Fruit fly (Drosophila melanogaster): ENCODE data around the gene Stt3A.

Stt3A gene

dm6 chrX:21044831-21045447 lies 8.8 kb downstream of the Stt3A start, which contains the start of gene Cbs (continued):
- TF ChIP-seq Xbp1 (GFP tag; optimal IDR thresholded peaks at IDR 0.05): peak; percentile 69
- TF ChIP-seq CG2678 (tag; optimal IDR thresholded peaks at IDR 0.05): peak; percentile 84
- TF ChIP-seq ci (GFP tag; IDR thresholded peaks at IDR 0.05): peak; percentile 83
- TF ChIP-seq Stat92E (GFP tag; optimal IDR thresholded peaks at IDR 0.05): no peak
- TF ChIP-seq CG2116 (GFP tag; optimal IDR thresholded peaks at IDR 0.05): peak; percentile 1
- no peak for TF ChIP-seq pfk (GFP tag; optimal IDR thresholded peaks at IDR 0.05)
- no peak for TF ChIP-seq Neu2 (GFP tag; optimal IDR thresholded peaks at IDR 0.05; ENCODE audit: borderline replicate concordance)
- peak; percentile 54 for TF ChIP-seq CG10654 (GFP tag; optimal IDR thresholded peaks at IDR 0.05)
- TF ChIP-seq CG7271 (tag; optimal IDR thresholded peaks at IDR 0.05): no peak
- no peak for TF ChIP-seq Sry-δ (GFP tag; optimal IDR thresholded peaks at IDR 0.05)
- no peak for TF ChIP-seq emc (GFP tag; optimal IDR thresholded peaks at IDR 0.05)
- TF ChIP-seq Side (GFP tag; optimal IDR thresholded peaks at IDR 0.05): no peak
- no peak for TF ChIP-seq trh (GFP tag; optimal IDR thresholded peaks at IDR 0.05)
- peak; percentile 58 for TF ChIP-seq slou (GFP tag; optimal IDR thresholded peaks at IDR 0.05)
- no peak for TF ChIP-seq tll (GFP tag; optimal IDR thresholded peaks at IDR 0.05)
- no peak for TF ChIP-seq Dll (GFP tag; IDR thresholded peaks at IDR 0.05; ENCODE audit: partially characterized antibody)
- peak; percentile 86 for TF ChIP-seq Rfx (GFP tag; IDR thresholded peaks at IDR 0.05)
- peak; percentile 70 for TF ChIP-seq CG14441 (GFP tag; IDR thresholded peaks at IDR 0.05)
- peak; percentile 50 for TF ChIP-seq CG4820 (GFP tag; optimal IDR thresholded peaks at IDR 0.05)
- peak; percentile 58 for TF ChIP-seq Usf (GFP tag; optimal IDR thresholded peaks at IDR 0.05)
- no peak for TF ChIP-seq CG3163 (GFP tag; optimal IDR thresholded peaks at IDR 0.05)
- no peak for TF ChIP-seq sima (GFP tag; optimal IDR thresholded peaks at IDR 0.05)
- TF ChIP-seq hkb (optimal IDR thresholded peaks at IDR 0.05): no peak
- TF ChIP-seq hkb (GFP tag; IDR thresholded peaks at IDR 0.05): peak; percentile 66
- peak; percentile 51 for TF ChIP-seq lilli (GFP tag; optimal IDR thresholded peaks at IDR 0.05)
- TF ChIP-seq CG7928 (GFP tag; optimal IDR thresholded peaks at IDR 0.05): no peak
- peak; percentile 70; the same call in 2 of the 3 replicates for TF ChIP-seq ken (GFP tag; IDR thresholded peaks at IDR 0.05)
- no peak for TF ChIP-seq exex (tag; optimal IDR thresholded peaks at IDR 0.05)
- TF ChIP-seq CG17912 (GFP tag; optimal IDR thresholded peaks at IDR 0.05): no peak
- no peak for TF ChIP-seq CG6854 (GFP tag; optimal IDR thresholded peaks at IDR 0.05)
- peak; percentile 56 for TF ChIP-seq az2 (GFP tag; optimal IDR thresholded peaks at IDR 0.05)
- peak; percentile 50 for TF ChIP-seq phol (tag; optimal IDR thresholded peaks at IDR 0.05)
- no peak for TF ChIP-seq corto (GFP tag; optimal IDR thresholded peaks at IDR 0.05)
- no peak for TF ChIP-seq Myb (GFP tag; optimal IDR thresholded peaks at IDR 0.05)
- TF ChIP-seq CG4282 (GFP tag; optimal IDR thresholded peaks at IDR 0.05): no peak
- TF ChIP-seq MTF-1 (GFP tag; optimal IDR thresholded peaks at IDR 0.05; ENCODE audit: borderline replicate concordance): peak; percentile 12
- TF ChIP-seq CG14050 (GFP tag; IDR thresholded peaks at IDR 0.05): peak; percentile 73; the same call in 2 of the 3 replicates
- no peak for TF ChIP-seq MESR4 (GFP tag; optimal IDR thresholded peaks at IDR 0.05)
- 0 out of 2 replicates have a peak, but pooled peaks have one; percentile 40 for TF ChIP-seq CG11085 (GFP tag; IDR thresholded peaks at IDR 0.05)
- TF ChIP-seq ATbp (GFP tag; optimal IDR thresholded peaks at IDR 0.05): peak; percentile 18
- TF ChIP-seq CG10565 (GFP tag; optimal IDR thresholded peaks at IDR 0.05): no peak
- peak; percentile 44 for TF ChIP-seq HmgZ (tag; optimal IDR thresholded peaks at IDR 0.05)
- TF ChIP-seq CG13296 (GFP tag; optimal IDR thresholded peaks at IDR 0.05): peak; percentile 37
- TF ChIP-seq org-1 (GFP tag; optimal IDR thresholded peaks at IDR 0.05): peak; percentile 48
- TF ChIP-seq Doc2 (GFP tag; IDR thresholded peaks at IDR 0.05): no peak
- TF ChIP-seq ab (GFP tag; optimal IDR thresholded peaks at IDR 0.05): no peak
- TF ChIP-seq CG6254 (GFP tag; optimal IDR thresholded peaks at IDR 0.05): no peak
- peak; percentile 49 for TF ChIP-seq Hand (GFP tag; optimal IDR thresholded peaks at IDR 0.05)
- TF ChIP-seq klu (GFP tag; IDR thresholded peaks at IDR 0.05): no peak
- no peak for TF ChIP-seq Hmx (GFP tag; optimal IDR thresholded peaks at IDR 0.05)
